Fruit fly (Drosophila melanogaster): ENCODE results near the gene AstC.

DNA sequence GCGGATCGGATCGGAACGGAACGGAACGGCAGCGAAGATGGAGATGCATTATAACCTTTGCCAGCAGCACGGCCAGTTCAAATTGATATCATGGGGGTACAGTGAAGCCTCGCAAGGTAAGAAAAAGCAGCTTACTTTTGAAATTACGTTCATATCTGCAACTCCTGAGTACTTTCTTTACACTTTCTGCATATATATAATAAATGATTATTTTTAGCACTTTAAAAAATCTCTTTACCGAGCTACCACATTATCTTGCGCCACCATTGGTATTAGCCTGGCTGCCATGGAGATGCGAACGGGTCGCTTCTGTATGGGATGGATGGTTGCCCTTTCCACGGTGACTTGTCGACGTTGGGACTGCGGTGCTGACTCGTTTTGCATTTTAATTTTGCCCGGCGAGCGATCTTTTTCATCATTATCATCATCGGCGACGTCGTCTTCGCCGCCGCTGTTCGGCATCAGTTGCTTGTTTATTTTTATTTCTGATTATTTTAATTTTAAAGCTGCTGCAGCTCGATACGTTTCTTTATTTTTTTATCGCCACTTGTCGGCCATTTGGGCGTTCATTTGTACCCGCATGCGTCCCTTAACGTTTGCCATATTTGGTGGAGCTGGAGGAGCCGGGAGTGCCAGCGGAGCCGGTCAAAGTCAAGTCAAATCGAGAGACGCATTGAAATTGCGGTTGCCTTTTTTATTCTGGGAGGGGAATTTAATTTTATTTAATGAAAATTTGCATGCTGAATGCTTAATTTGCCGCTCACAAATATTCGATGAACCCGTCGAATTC lies 28.0 kb downstream of the AstC start:
- TF ChIP-seq kay (GFP tag; ENCODE audit: borderline replicate concordance) = peak; percentile 60
- no peak for TF ChIP-seq CG14711 (tag; optimal IDR thresholded peaks at IDR 0.05)
- TF ChIP-seq toe (GFP tag; optimal IDR thresholded peaks at IDR 0.05) = no peak
- no peak for TF ChIP-seq Hr96 (GFP tag; optimal IDR thresholded peaks at IDR 0.05)
- TF ChIP-seq ovo (GFP tag; optimal IDR thresholded peaks at IDR 0.05) = no peak
- no peak for TF ChIP-seq Crg-1 (GFP tag; optimal IDR thresholded peaks at IDR 0.05)

Measured in whole organism, adult.